Fruit fly (Drosophila melanogaster): Measurements from ENCODE around the gene Brd.

The Brd gene

DNA sequence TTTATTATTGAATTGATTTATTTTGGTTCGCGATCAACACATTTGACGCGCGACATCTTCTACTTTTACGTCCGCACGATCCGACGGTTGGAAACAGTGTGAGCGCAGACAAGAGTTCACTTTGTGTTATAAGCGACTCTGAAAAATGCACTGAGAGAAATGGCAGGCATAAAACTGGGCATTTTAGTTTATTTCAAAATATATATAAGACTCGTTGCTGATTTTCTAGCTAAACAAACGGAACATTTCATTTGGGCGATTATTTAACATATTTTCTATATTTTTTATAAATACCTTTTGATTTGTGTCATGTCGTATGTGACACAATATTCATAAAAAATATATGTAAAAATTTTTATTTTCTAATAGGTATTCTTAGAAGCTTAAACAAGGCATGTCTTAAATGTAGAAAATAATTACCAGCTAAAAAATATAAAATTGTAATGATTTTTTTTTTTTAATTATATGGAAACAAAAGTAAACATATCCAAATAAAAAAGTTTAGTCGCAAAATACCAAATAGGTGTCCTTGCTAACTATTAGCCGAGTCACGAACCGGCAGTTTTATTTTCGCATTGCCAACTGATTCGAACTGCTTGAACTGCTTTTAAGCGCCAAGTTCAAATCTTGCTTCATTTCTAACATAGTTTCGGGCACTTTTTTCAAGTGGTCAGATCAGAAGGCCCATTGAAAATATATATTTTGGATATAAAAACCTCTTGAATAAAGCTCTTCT lies 41.7 kb downstream of the Brd start, which contains the start of gene Reck (continued):
- TF ChIP-seq Hmx (GFP tag; optimal IDR thresholded peaks at IDR 0.05) = no peak
- TF ChIP-seq HLH3B (GFP tag; IDR thresholded peaks at IDR 0.05) = peak; percentile 89
- TF ChIP-seq CG15011 (GFP tag; optimal IDR thresholded peaks at IDR 0.05) = no peak
- TF ChIP-seq tap (tag; optimal IDR thresholded peaks at IDR 0.05) = peak; percentile 87
- TF ChIP-seq CG10979 (tag; optimal IDR thresholded peaks at IDR 0.05) = peak; percentile 89
- peak; percentile 90 for TF ChIP-seq CG31441 (GFP tag; IDR thresholded peaks at IDR 0.05)
- TF ChIP-seq MESR4 (GFP tag; optimal IDR thresholded peaks at IDR 0.05) = peak; percentile 1
- TF ChIP-seq CG8089 (GFP tag; optimal IDR thresholded peaks at IDR 0.05) = peak; percentile 44
- TF ChIP-seq Ssrp (tag; optimal IDR thresholded peaks at IDR 0.05) = peak; percentile 74
- no peak for TF ChIP-seq hbn (GFP tag; IDR thresholded peaks at IDR 0.05; ENCODE audit: partially characterized antibody)
- peak; percentile 81 for TF ChIP-seq Awh (GFP tag; IDR thresholded peaks at IDR 0.05)
- no peak for TF ChIP-seq Myb (GFP tag; optimal IDR thresholded peaks at IDR 0.05)
- TF ChIP-seq gcm (GFP tag; optimal IDR thresholded peaks at IDR 0.05) = peak; percentile 90
- peak; percentile 57; the same call in 1 of the 2 replicates for TF ChIP-seq Oaz (GFP tag; IDR thresholded peaks at IDR 0.05)
- peak; percentile 77 for TF ChIP-seq slbo (GFP tag; IDR thresholded peaks at IDR 0.05)
- TF ChIP-seq CG10959 (GFP tag; IDR thresholded peaks at IDR 0.05) = peak; percentile 66
- TF ChIP-seq D (optimal IDR thresholded peaks at IDR 0.05) = no peak
- TF ChIP-seq D (GFP tag; optimal IDR thresholded peaks at IDR 0.05) = peak; percentile 86
- TF ChIP-seq pan (optimal IDR thresholded peaks at IDR 0.05) = no peak
- TF ChIP-seq pan (GFP tag; optimal IDR thresholded peaks at IDR 0.05 in 1 of 2, IDR thresholded peaks at IDR 0.05 in 1 of 2) = peak in 1 of 2 experiments; percentile 89
- peak; percentile 77 for TF ChIP-seq CG1024 (GFP tag; IDR thresholded peaks at IDR 0.05)
- no peak for TF ChIP-seq CG14860 (GFP tag; IDR thresholded peaks at IDR 0.05; ENCODE audit: partially characterized antibody)
- peak; percentile 21 for TF ChIP-seq Dip3 (GFP tag; optimal IDR thresholded peaks at IDR 0.05)
- TF ChIP-seq CG18619 (GFP tag; optimal IDR thresholded peaks at IDR 0.05) = peak; percentile 75
- TF ChIP-seq dmrt99B (tag; optimal IDR thresholded peaks at IDR 0.05) = peak; percentile 82
- TF ChIP-seq zf30C (GFP tag; optimal IDR thresholded peaks at IDR 0.05) = peak; percentile 86
- TF ChIP-seq Opbp (GFP tag; IDR thresholded peaks at IDR 0.05; ENCODE audit: partially characterized antibody) = no peak
- TF ChIP-seq tin (GFP tag; optimal IDR thresholded peaks at IDR 0.05) = peak; percentile 84
- TF ChIP-seq CG2875 (GFP tag; optimal IDR thresholded peaks at IDR 0.05) = peak; percentile 76
- peak; percentile 89 for TF ChIP-seq az2 (GFP tag; optimal IDR thresholded peaks at IDR 0.05)
- peak; percentile 75 for TF ChIP-seq sim (GFP tag; IDR thresholded peaks at IDR 0.05)
- no peak for TF ChIP-seq CG10565 (GFP tag; optimal IDR thresholded peaks at IDR 0.05)
- peak; percentile 56 for TF ChIP-seq CG4707 (GFP tag; optimal IDR thresholded peaks at IDR 0.05)
- peak; percentile 91 for TF ChIP-seq unpg (GFP tag; optimal IDR thresholded peaks at IDR 0.05)
- no peak for TF ChIP-seq hth (optimal IDR thresholded peaks at IDR 0.05)
- TF ChIP-seq BtbVII (GFP tag; optimal IDR thresholded peaks at IDR 0.05) = peak; percentile 85
- peak; percentile 90 for TF ChIP-seq gem (tag; optimal IDR thresholded peaks at IDR 0.05)
- TF ChIP-seq psq (GFP tag; optimal IDR thresholded peaks at IDR 0.05) = peak; percentile 45
- no peak for TF ChIP-seq jigr1 (GFP tag; IDR thresholded peaks at IDR 0.05)
- peak in 1 of 3 experiments; percentile 78 for TF ChIP-seq lola (GFP tag; optimal IDR thresholded peaks at IDR 0.05)
- peak; percentile 82 for TF ChIP-seq CG30403 (GFP tag; optimal IDR thresholded peaks at IDR 0.05)
- peak; percentile 56 for TF ChIP-seq CG8281 (tag; optimal IDR thresholded peaks at IDR 0.05)
- TF ChIP-seq Gsc (GFP tag; IDR thresholded peaks at IDR 0.05) = no peak
- peak; percentile 81 for TF ChIP-seq E2f1 (GFP tag; IDR thresholded peaks at IDR 0.05)
- no peak for TF ChIP-seq Tbp (GFP tag; optimal IDR thresholded peaks at IDR 0.05)
- peak; percentile 71 for TF ChIP-seq lilli (GFP tag; optimal IDR thresholded peaks at IDR 0.05)
- TF ChIP-seq CG31388 (GFP tag; optimal IDR thresholded peaks at IDR 0.05) = peak; percentile 12
- peak; percentile 25 for TF ChIP-seq CG1647 (GFP tag; optimal IDR thresholded peaks at IDR 0.05)
- TF ChIP-seq aop (GFP tag; IDR thresholded peaks at IDR 0.05) = peak; percentile 29; the same call in 1 of the 2 replicates
- TF ChIP-seq CG6254 (GFP tag; optimal IDR thresholded peaks at IDR 0.05) = peak; percentile 90
